Worm (Caenorhabditis elegans): ENCODE data around the gene K04D7.6.

Gene K04D7.6

ce11 chrIV:10245666-10246210 is 39.7 kb upstream of the K04D7.6 start, which contains the start of gene F01G10.10:
F01G10.10 (plus strand) TSS chrIV:10246160.
- TF ChIP-seq aly-2 (tag; optimal IDR thresholded peaks at IDR 0.05) (peak; percentile 54), swsn-7 (tag; optimal IDR thresholded peaks at IDR 0.05) (no peak), nhr-71 (tag; optimal IDR thresholded peaks at IDR 0.05) (no peak), egl-27 (tag; optimal IDR thresholded peaks at IDR 0.05) (no peak), nhr-90 (tag; optimal IDR thresholded peaks at IDR 0.05; ENCODE audit: poor library complexity) (peak; percentile 37), fkh-4 (tag; optimal IDR thresholded peaks at IDR 0.05; ENCODE audit: borderline replicate concordance) (no peak), pag-3 (tag; optimal IDR thresholded peaks at IDR 0.05; ENCODE audit: borderline replicate concordance, insufficient read depth) (no peak), nhr-47 (tag; optimal IDR thresholded peaks at IDR 0.05) (no peak), ceh-88 (GFP tag; IDR thresholded peaks at IDR 0.05) (no peak), mep-1 (tag; optimal IDR thresholded peaks at IDR 0.05) (no peak), tlp-1 (tag; optimal IDR thresholded peaks at IDR 0.05) (no peak), isw-1 (GFP tag; IDR thresholded peaks at IDR 0.05) (no peak), unc-86 (tag; optimal IDR thresholded peaks at IDR 0.05) (no peak), xbp-1 (tag; optimal IDR thresholded peaks at IDR 0.05) (no peak), lin-35 (GFP tag; optimal IDR thresholded peaks at IDR 0.05) (peak in 1 of 2 experiments; percentile 25), jun-1 (tag; optimal IDR thresholded peaks at IDR 0.05) (no peak), ceh-90 (tag; optimal IDR thresholded peaks at IDR 0.05) (no peak), alr-1 (tag; optimal IDR thresholded peaks at IDR 0.05; ENCODE audit: borderline replicate concordance) (no peak), blmp-1 (tag; optimal IDR thresholded peaks at IDR 0.05) (peak; percentile 89), dpl-1 (GFP tag; optimal IDR thresholded peaks at IDR 0.05) (no peak), elt-2 (tag; optimal IDR thresholded peaks at IDR 0.05) (peak; percentile 39)

DNA sequence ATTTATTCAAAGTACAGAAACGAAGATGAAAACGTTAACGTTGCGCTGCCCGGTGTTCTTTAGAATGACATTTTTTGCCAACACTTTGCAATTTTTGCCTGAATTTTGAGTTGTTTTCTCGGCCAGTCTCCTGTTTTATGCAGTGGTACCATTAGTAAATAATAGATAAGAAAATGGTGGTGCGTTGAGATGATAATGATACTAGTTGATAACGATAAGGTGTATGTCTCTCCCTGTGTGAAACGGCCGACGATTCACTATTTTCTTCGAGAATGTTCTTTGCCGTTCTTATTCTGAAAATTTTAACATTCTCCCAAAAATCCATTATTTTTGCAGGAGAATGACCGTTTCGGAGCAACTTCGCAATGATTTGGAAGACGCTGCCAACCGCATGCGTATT is 37.2 kb upstream of the K04D7.6 start, which contains the start of gene tkt-1:
Gene tkt-1 (plus strand): TSS at position 337 of the 400 bp plus-strand sequence.
- TF ChIP-seq elt-3 (tag; optimal IDR thresholded peaks at IDR 0.05) = peak in 5 of 6 experiments; percentile 56 to 81 (median 68)
- no peak for TF ChIP-seq alr-1 (tag; optimal IDR thresholded peaks at IDR 0.05; ENCODE audit: borderline replicate concordance)
- no peak for TF ChIP-seq lin-15B (tag; optimal IDR thresholded peaks at IDR 0.05)
- TF ChIP-seq nhr-28 (tag; optimal IDR thresholded peaks at IDR 0.05) = no peak
- no peak for TF ChIP-seq egl-27 (tag; optimal IDR thresholded peaks at IDR 0.05)
- TF ChIP-seq swsn-7 (tag; optimal IDR thresholded peaks at IDR 0.05) = no peak
- TF ChIP-seq snu-23 (GFP tag; optimal IDR thresholded peaks at IDR 0.05) = peak; percentile 10
- no peak for TF ChIP-seq ceh-88 (GFP tag; IDR thresholded peaks at IDR 0.05)
- no peak for TF ChIP-seq fkh-10 (GFP tag; optimal IDR thresholded peaks at IDR 0.05)
- no peak for TF ChIP-seq ztf-4 (tag; optimal IDR thresholded peaks at IDR 0.05)
- TF ChIP-seq sox-4 (tag; optimal IDR thresholded peaks at IDR 0.05) = no peak
- no peak for TF ChIP-seq ztf-11 (tag; optimal IDR thresholded peaks at IDR 0.05)
- TF ChIP-seq jun-1 (tag; optimal IDR thresholded peaks at IDR 0.05) = no peak
- TF ChIP-seq nhr-20 (tag; optimal IDR thresholded peaks at IDR 0.05) = no peak
- TF ChIP-seq dsc-1 (tag; optimal IDR thresholded peaks at IDR 0.05) = no peak
- no peak for TF ChIP-seq blmp-1 (tag; optimal IDR thresholded peaks at IDR 0.05)
- no peak for TF ChIP-seq Y116A8C.19 (tag; optimal IDR thresholded peaks at IDR 0.05; ENCODE audit: borderline replicate concordance)
- no peak for TF ChIP-seq ceh-90 (tag; optimal IDR thresholded peaks at IDR 0.05)
- TF ChIP-seq unc-62 (GFP tag; optimal IDR thresholded peaks at IDR 0.05) = no peak
- TF ChIP-seq ets-5 (GFP tag; IDR thresholded peaks at IDR 0.05) = no peak
- no peak for TF ChIP-seq nhr-11 (tag; optimal IDR thresholded peaks at IDR 0.05)
- TF ChIP-seq C04F5.9 (tag; optimal IDR thresholded peaks at IDR 0.05) = no peak
- no peak for TF ChIP-seq hlh-4 (tag; optimal IDR thresholded peaks at IDR 0.05)
- no peak for TF ChIP-seq nhr-77 (tag; optimal IDR thresholded peaks at IDR 0.05)
- no peak for TF ChIP-seq nhr-90 (tag; optimal IDR thresholded peaks at IDR 0.05; ENCODE audit: poor library complexity)
- no peak for TF ChIP-seq nhr-12 (tag; optimal IDR thresholded peaks at IDR 0.05)
- no peak for TF ChIP-seq tlp-1 (tag; optimal IDR thresholded peaks at IDR 0.05)
- peak in 1 of 3 experiments; percentile 17 for TF ChIP-seq dpl-1 (GFP tag; optimal IDR thresholded peaks at IDR 0.05)
- TF ChIP-seq efl-3 (GFP tag; optimal IDR thresholded peaks at IDR 0.05) = no peak
- no peak for TF ChIP-seq pax-3 (tag; optimal IDR thresholded peaks at IDR 0.05)
- TF ChIP-seq lsy-2 (tag; optimal IDR thresholded peaks at IDR 0.05) = no peak
- TF ChIP-seq sptf-1 (tag; optimal IDR thresholded peaks at IDR 0.05) = no peak
- TF ChIP-seq skn-1 (tag; optimal IDR thresholded peaks at IDR 0.05) = no peak
- TF ChIP-seq xbp-1 (tag; optimal IDR thresholded peaks at IDR 0.05) = no peak
- TF ChIP-seq lin-35 (GFP tag; optimal IDR thresholded peaks at IDR 0.05) = peak in 1 of 2 experiments; percentile 28
- no peak for TF ChIP-seq nhr-237 (tag; optimal IDR thresholded peaks at IDR 0.05)
- TF ChIP-seq mef-2 (tag; optimal IDR thresholded peaks at IDR 0.05) = no peak
- no peak for TF ChIP-seq efl-1 (optimal IDR thresholded peaks at IDR 0.05)
- no peak for TF ChIP-seq efl-1 (GFP tag; optimal IDR thresholded peaks at IDR 0.05 in 1 of 2)
- no peak for TF ChIP-seq zip-4 (GFP tag; optimal IDR thresholded peaks at IDR 0.05)

Data from whole organism, L1 larva.